Fruit fly (Drosophila melanogaster) whole organism, adult: ENCODE results near the gene MICU3.

Experiments
- CG11617 ChIP-seq: fragments of 200-800 bp; sonication (Bioruptor generic); optimal IDR thresholded peaks from 2 replicates; lab custom pipeline; 2017; ENCODE audit warnings: mild to moderate bottlenecking, missing biosample characterization, missing genetic modification reagents, missing genetic modification characterization
- CG12768 ChIP-seq: fragments of 200-800 bp; sonication (Bioruptor generic); optimal IDR thresholded peaks from 2 replicates; lab custom pipeline; 2017; ENCODE audit warnings: missing biosample characterization, missing genetic modification characterization, mild to moderate bottlenecking, moderate library complexity, missing genetic modification reagents
- CG14711 ChIP-seq: fragments of 200-800 bp; sonication (Bioruptor generic); optimal IDR thresholded peaks from 2 replicates; lab custom pipeline; 2018; ENCODE audit warnings: missing biosample characterization, mild to moderate bottlenecking, missing genetic modification characterization, moderate library complexity
- CG1620 ChIP-seq: fragments of 200-800 bp; sonication (Bioruptor generic); optimal IDR thresholded peaks from 2 replicates; lab custom pipeline; 2016; ENCODE audit warnings: missing biosample characterization, missing genetic modification characterization
- CG7045 ChIP-seq: fragments of 200-800 bp; sonication (Bioruptor generic); optimal IDR thresholded peaks from 2 replicates; lab custom pipeline; 2017; ENCODE audit warnings: missing biosample characterization, mild to moderate bottlenecking, missing genetic modification characterization
- CG7101 ChIP-seq: fragments of 200-800 bp; sonication (Bioruptor generic); optimal IDR thresholded peaks from 2 replicates; lab custom pipeline; 2018; ENCODE audit warnings: missing biosample characterization, mild to moderate bottlenecking, missing genetic modification characterization, moderate library complexity
- Clk ChIP-seq: fragments of 200-800 bp; sonication (Bioruptor generic); optimal IDR thresholded peaks from 2 replicates; lab custom pipeline; 2017; ENCODE audit warnings: missing biosample characterization, missing genetic modification characterization
- Hr96 ChIP-seq: fragments of 200-800 bp; sonication (Bioruptor generic); optimal IDR thresholded peaks from 2 replicates; lab custom pipeline; 2016; ENCODE audit warnings: missing biosample characterization, missing genetic modification characterization
- Mnt ChIP-seq: fragments of 200-800 bp; sonication (Bioruptor generic); optimal IDR thresholded peaks from 2 replicates; lab custom pipeline; 2016; ENCODE audit warnings: missing biosample characterization, mild to moderate bottlenecking, missing genetic modification characterization
- bab1 ChIP-seq: fragments of 200-800 bp; sonication (Bioruptor generic); optimal IDR thresholded peaks from 3 replicates; lab custom pipeline; 2019; ENCODE audit warnings: missing biosample characterization, mild to moderate bottlenecking, missing genetic modification characterization, moderate library complexity
- cnc ChIP-seq, 2 experiments: fragments of >200 bp; optimal IDR thresholded peaks; 2 replicates each; lab custom pipeline; 2017
- tj ChIP-seq: fragments of 200-800 bp; sonication (Bioruptor generic); optimal IDR thresholded peaks from 3 replicates; lab custom pipeline; 2017; ENCODE audit warnings: missing biosample characterization, mild to moderate bottlenecking, missing genetic modification characterization, moderate library complexity
- toe ChIP-seq: fragments of 200-800 bp; sonication (Bioruptor generic); optimal IDR thresholded peaks from 2 replicates; lab custom pipeline; 2016; ENCODE audit warnings: missing biosample characterization, missing genetic modification characterization

- no peak for TF ChIP-seq CG7045 (GFP tag; lab: Kevin White, UChicago)
- no peak for TF ChIP-seq CG7101 (tag; lab: Kevin White, UChicago)
- TF ChIP-seq CG1620 (GFP tag; lab: Kevin White, UChicago): no peak
- no peak for TF ChIP-seq CG12768 (GFP tag; lab: Kevin White, UChicago)
- no peak for TF ChIP-seq bab1 (GFP tag; lab: Kevin White, UChicago)
- TF ChIP-seq Clk (GFP tag; lab: Kevin White, UChicago): no peak
- no peak for TF ChIP-seq toe (GFP tag; lab: Kevin White, UChicago)
- no peak for TF ChIP-seq tj
- no peak for TF ChIP-seq CG14711 (tag; lab: Kevin White, UChicago)
- no peak for TF ChIP-seq Mnt
- no peak for TF ChIP-seq CG11617 (GFP tag; lab: Kevin White, UChicago)
- TF ChIP-seq Hr96 (GFP tag; lab: Kevin White, UChicago): no peak
- TF ChIP-seq cnc (optimal IDR thresholded peaks at IDR 0.05; lab: Kevin White, UChicago): no peak
Observed at dm6 chr3R:19812472-19812871, 34.6 kb upstream of the MICU3 start.
